Worm (Caenorhabditis elegans): ENCODE results near the gene D1025.10.

Gene D1025.10

ce11 chrX:14490486-14490885 lies 26.2 kb upstream of the D1025.10 start:
- TF ChIP-seq tbx-37 (GFP tag; conservative IDR thresholded peaks at IDR 0.05) (0 out of 2 replicates have a peak, but pooled peaks have one; percentile 5), pes-1 (GFP tag; IDR thresholded peaks at IDR 0.05) (peak; percentile 58), hmbx-1 (tag; optimal IDR thresholded peaks at IDR 0.05) (no peak)

ce11 chrX:14491103-14491502 lies 25.6 kb upstream of the D1025.10 start:
- TF ChIP-seq ceh-36 (tag; optimal IDR thresholded peaks at IDR 0.05), result no peak
- peak; percentile 40; the same call in 1 of the 2 replicates for TF ChIP-seq tbx-11 (GFP tag; IDR thresholded peaks at IDR 0.05)
- no peak for TF ChIP-seq F13C5.2 (tag; optimal IDR thresholded peaks at IDR 0.05)
- no peak for TF ChIP-seq scrt-1 (GFP tag; IDR thresholded peaks at IDR 0.05)
- 0 out of 2 replicates have a peak, but pooled peaks have one; percentile 26 for TF ChIP-seq tbx-37 (GFP tag; conservative IDR thresholded peaks at IDR 0.05)
- TF ChIP-seq hmg-4 (GFP tag; optimal IDR thresholded peaks at IDR 0.05), result no peak
- TF ChIP-seq pes-1 (GFP tag; IDR thresholded peaks at IDR 0.05), result no peak
- no peak for TF ChIP-seq sea-1 (GFP tag; conservative IDR thresholded peaks at IDR 0.05)
- peak; percentile 36 for TF ChIP-seq ama-1 (optimal IDR thresholded peaks at IDR 0.05)
- no peak for TF ChIP-seq hnd-1 (tag; optimal IDR thresholded peaks at IDR 0.05)
- no peak for TF ChIP-seq ets-7 (tag; optimal IDR thresholded peaks at IDR 0.05)

- TF ChIP-seq ama-1 (optimal IDR thresholded peaks at IDR 0.05) (no peak), ceh-13 (GFP tag; optimal IDR thresholded peaks at IDR 0.05) (no peak), ets-7 (tag; optimal IDR thresholded peaks at IDR 0.05) (no peak), sea-1 (GFP tag; conservative IDR thresholded peaks at IDR 0.05) (no peak), hnd-1 (tag; optimal IDR thresholded peaks at IDR 0.05) (no peak), pes-1 (GFP tag; IDR thresholded peaks at IDR 0.05) (no peak), tbx-11 (GFP tag; IDR thresholded peaks at IDR 0.05) (no peak), tbx-37 (GFP tag; conservative IDR thresholded peaks at IDR 0.05) (no peak), hmg-4 (GFP tag; optimal IDR thresholded peaks at IDR 0.05) (no peak), flt-1 (GFP tag; IDR thresholded peaks at IDR 0.05) (no peak), B0310.2 (tag; optimal IDR thresholded peaks at IDR 0.05) (no peak), tra-4 (tag; optimal IDR thresholded peaks at IDR 0.05) (no peak), F13C5.2 (tag; optimal IDR thresholded peaks at IDR 0.05) (no peak), aly-1 (tag; optimal IDR thresholded peaks at IDR 0.05) (no peak), scrt-1 (GFP tag; IDR thresholded peaks at IDR 0.05) (no peak), ceh-36 (tag; optimal IDR thresholded peaks at IDR 0.05) (no peak), hmbx-1 (tag; optimal IDR thresholded peaks at IDR 0.05) (no peak)
Observed at ce11 chrX:14492441-14492840, 24.2 kb upstream of the D1025.10 start.

ce11 chrX:14495075-14495474 lies 21.6 kb upstream of the D1025.10 start:
- TF ChIP-seq tbx-11 (GFP tag; IDR thresholded peaks at IDR 0.05) (no peak), hnd-1 (tag; optimal IDR thresholded peaks at IDR 0.05) (no peak), tra-4 (tag; optimal IDR thresholded peaks at IDR 0.05) (no peak), aly-1 (tag; optimal IDR thresholded peaks at IDR 0.05) (no peak), hmbx-1 (tag; optimal IDR thresholded peaks at IDR 0.05) (no peak), sea-1 (GFP tag; conservative IDR thresholded peaks at IDR 0.05) (no peak)

- TF ChIP-seq hnd-1 (tag; optimal IDR thresholded peaks at IDR 0.05), result no peak
- no peak for TF ChIP-seq sea-1 (GFP tag; conservative IDR thresholded peaks at IDR 0.05)
- TF ChIP-seq ets-7 (tag; optimal IDR thresholded peaks at IDR 0.05), result no peak
- no peak for TF ChIP-seq pes-1 (GFP tag; IDR thresholded peaks at IDR 0.05)
- TF ChIP-seq hmbx-1 (tag; optimal IDR thresholded peaks at IDR 0.05), result no peak
- no peak for TF ChIP-seq hmg-4 (GFP tag; optimal IDR thresholded peaks at IDR 0.05)
- TF ChIP-seq F13C5.2 (tag; optimal IDR thresholded peaks at IDR 0.05), result no peak
- TF ChIP-seq ama-1 (optimal IDR thresholded peaks at IDR 0.05), result no peak
- no peak for TF ChIP-seq scrt-1 (GFP tag; IDR thresholded peaks at IDR 0.05)
- no peak for TF ChIP-seq ceh-13 (GFP tag; optimal IDR thresholded peaks at IDR 0.05)
- no peak for TF ChIP-seq tra-4 (tag; optimal IDR thresholded peaks at IDR 0.05)
- no peak for TF ChIP-seq flt-1 (GFP tag; IDR thresholded peaks at IDR 0.05)
- TF ChIP-seq tbx-37 (GFP tag; conservative IDR thresholded peaks at IDR 0.05), result no peak
- TF ChIP-seq B0310.2 (tag; optimal IDR thresholded peaks at IDR 0.05), result no peak
- TF ChIP-seq tbx-11 (GFP tag; IDR thresholded peaks at IDR 0.05), result no peak
- no peak for TF ChIP-seq ceh-36 (tag; optimal IDR thresholded peaks at IDR 0.05)
- no peak for TF ChIP-seq aly-1 (tag; optimal IDR thresholded peaks at IDR 0.05)
Observed at ce11 chrX:14495785-14496184, 20.9 kb upstream of the D1025.10 start, which contains the start of gene ztf-14. TSS of gene ztf-14 (plus strand) at chrX:14496085.

ce11 chrX:14496545-14496944 lies 20.1 kb upstream of the D1025.10 start:
- TF ChIP-seq hnd-1 (tag; optimal IDR thresholded peaks at IDR 0.05) (no peak), ceh-13 (GFP tag; optimal IDR thresholded peaks at IDR 0.05) (no peak), ama-1 (optimal IDR thresholded peaks at IDR 0.05) (no peak), aly-1 (tag; optimal IDR thresholded peaks at IDR 0.05) (no peak), hmbx-1 (tag; optimal IDR thresholded peaks at IDR 0.05) (no peak), pes-1 (GFP tag; IDR thresholded peaks at IDR 0.05) (no peak), tra-4 (tag; optimal IDR thresholded peaks at IDR 0.05) (no peak), hmg-4 (GFP tag; optimal IDR thresholded peaks at IDR 0.05) (no peak), ets-7 (tag; optimal IDR thresholded peaks at IDR 0.05) (no peak), sea-1 (GFP tag; conservative IDR thresholded peaks at IDR 0.05) (no peak), F13C5.2 (tag; optimal IDR thresholded peaks at IDR 0.05) (no peak), B0310.2 (tag; optimal IDR thresholded peaks at IDR 0.05) (no peak), tbx-11 (GFP tag; IDR thresholded peaks at IDR 0.05) (no peak)

- no peak for TF ChIP-seq ceh-13 (GFP tag; optimal IDR thresholded peaks at IDR 0.05)
- TF ChIP-seq tbx-37 (GFP tag; conservative IDR thresholded peaks at IDR 0.05), result no peak
- TF ChIP-seq ceh-36 (tag; optimal IDR thresholded peaks at IDR 0.05), result no peak
- no peak for TF ChIP-seq aly-1 (tag; optimal IDR thresholded peaks at IDR 0.05)
- no peak for TF ChIP-seq tbx-11 (GFP tag; IDR thresholded peaks at IDR 0.05)
- TF ChIP-seq ets-7 (tag; optimal IDR thresholded peaks at IDR 0.05), result no peak
- no peak for TF ChIP-seq pes-1 (GFP tag; IDR thresholded peaks at IDR 0.05)
- no peak for TF ChIP-seq B0310.2 (tag; optimal IDR thresholded peaks at IDR 0.05)
- TF ChIP-seq sea-1 (GFP tag; conservative IDR thresholded peaks at IDR 0.05), result no peak
- TF ChIP-seq ama-1 (optimal IDR thresholded peaks at IDR 0.05), result no peak
- no peak for TF ChIP-seq flt-1 (GFP tag; IDR thresholded peaks at IDR 0.05)
- no peak for TF ChIP-seq hnd-1 (tag; optimal IDR thresholded peaks at IDR 0.05)
- TF ChIP-seq tra-4 (tag; optimal IDR thresholded peaks at IDR 0.05), result no peak
- no peak for TF ChIP-seq hmg-4 (GFP tag; optimal IDR thresholded peaks at IDR 0.05)
Observed at ce11 chrX:14499830-14500409, 16.7 kb upstream of the D1025.10 start.
